Worm (Caenorhabditis elegans) whole organism, L1 larva: ENCODE results near the gene W04D2.4.

Source experiments
- C04F5.9 ChIP-seq: sonication (generic microtip); optimal IDR thresholded peaks from 2 replicates; lab custom pipeline; 2016; ENCODE audit warnings: missing genetic modification characterization, missing compliant biosample characterization
- C16A3.4 ChIP-seq: fragments of 150-350 bp; optimal IDR thresholded peaks from 2 replicates; lab custom pipeline; 2014; ENCODE audit warnings: missing biosample characterization, missing genetic modification characterization
- C34B4.2 ChIP-seq: sonication (generic microtip); optimal IDR thresholded peaks from 2 replicates; lab custom pipeline; 2017; ENCODE audit warnings: mild to moderate bottlenecking, missing genetic modification characterization, missing compliant biosample characterization
- Y116A8C.19 ChIP-seq: sonication (generic microtip); optimal IDR thresholded peaks from 2 replicates; lab custom pipeline; 2016; ENCODE audit warnings: missing compliant biosample characterization, missing genetic modification characterization, borderline replicate concordance
- alr-1 ChIP-seq: fragments of 200-800 bp; sonication (Bioruptor generic); optimal IDR thresholded peaks from 2 replicates; lab custom pipeline; 2018; ENCODE audit warnings: borderline replicate concordance, mild to moderate bottlenecking, missing genetic modification characterization, missing compliant biosample characterization
- aly-2 ChIP-seq: fragments of 150-350 bp; optimal IDR thresholded peaks from 2 replicates; lab custom pipeline; 2014; ENCODE audit warnings: missing biosample characterization, missing genetic modification characterization
- blmp-1 ChIP-seq: fragments of 150-350 bp; optimal IDR thresholded peaks from 2 replicates; lab custom pipeline; 2014; ENCODE audit warnings: missing biosample characterization, missing genetic modification characterization
- ceh-8 ChIP-seq: fragments of 200-800 bp; sonication (Bioruptor generic); optimal IDR thresholded peaks from 2 replicates; lab custom pipeline; 2018; ENCODE audit warnings: mild to moderate bottlenecking, missing genetic modification characterization, moderate library complexity, missing compliant biosample characterization
- ceh-82 ChIP-seq, 3 experiments: fragments of 150-350 bp in 1 of 3; sonication (generic microtip) in 2 of 3; optimal IDR thresholded peaks; 2 replicates each; lab custom pipeline; 2014 to 2017; ENCODE audit warnings: missing biosample characterization in 3 of 3, missing genetic modification characterization in 3 of 3
- ceh-90 ChIP-seq: sonication (generic microtip); optimal IDR thresholded peaks from 2 replicates; lab custom pipeline; 2016; ENCODE audit warnings: missing genetic modification characterization, missing compliant biosample characterization
- ces-1 ChIP-seq: fragments of 150-350 bp; optimal IDR thresholded peaks from 2 replicates; lab custom pipeline; 2014; ENCODE audit warnings: missing biosample characterization, missing genetic modification reagents, missing genetic modification characterization
- dsc-1 ChIP-seq: sonication (generic microtip); optimal IDR thresholded peaks from 2 replicates; lab custom pipeline; 2016; ENCODE audit warnings: mild to moderate bottlenecking, missing genetic modification characterization, missing compliant biosample characterization
- efl-1 ChIP-seq, 4 experiments: fragments of 150-350 bp; optimal IDR thresholded peaks in 3 of 4; peaks in 1 of 4; 1 replicate in 1 of 4; 2 replicates in 3 of 4; lab custom pipeline; 2014; ENCODE audit warnings: missing biosample characterization in 2 of 4, missing genetic modification characterization in 2 of 4, missing genetic modification reagents in 2 of 4
- egl-13 ChIP-seq: sonication (generic microtip); optimal IDR thresholded peaks from 2 replicates; lab custom pipeline; 2016; ENCODE audit warnings: missing genotype, missing genetic modification reagents, missing genetic modification characterization, missing compliant biosample characterization
- fkh-4 ChIP-seq: sonication (generic microtip); optimal IDR thresholded peaks from 2 replicates; lab custom pipeline; 2016; ENCODE audit warnings: missing compliant biosample characterization, missing genetic modification characterization, borderline replicate concordance
- fkh-8 ChIP-seq: sonication (generic microtip); optimal IDR thresholded peaks from 2 replicates; lab custom pipeline; 2016; ENCODE audit warnings: mild to moderate bottlenecking, missing genetic modification characterization, missing compliant biosample characterization
- hlh-4 ChIP-seq: sonication (generic microtip); optimal IDR thresholded peaks from 2 replicates; lab custom pipeline; 2016; ENCODE audit warnings: mild to moderate bottlenecking, missing genetic modification characterization, missing compliant biosample characterization
- irx-1 ChIP-seq: sonication (generic microtip); optimal IDR thresholded peaks from 2 replicates; lab custom pipeline; 2016; ENCODE audit warnings: missing genetic modification characterization, missing compliant biosample characterization
- jun-1 ChIP-seq: fragments of 150-350 bp; optimal IDR thresholded peaks from 2 replicates; lab custom pipeline; 2014; ENCODE audit warnings: missing biosample characterization, missing genetic modification reagents, missing genetic modification characterization
- lin-13 ChIP-seq: fragments of 150-350 bp; optimal IDR thresholded peaks from 2 replicates; lab custom pipeline; 2014; ENCODE audit warnings: missing biosample characterization, missing genetic modification reagents, missing genetic modification characterization
- lin-14 ChIP-seq: fragments of 200-800 bp; sonication (Bioruptor generic); optimal IDR thresholded peaks from 2 replicates; lab custom pipeline; 2018; ENCODE audit warnings: mild to moderate bottlenecking, missing genetic modification characterization, moderate library complexity, missing compliant biosample characterization
- lin-15B ChIP-seq: fragments of 150-350 bp; sonication (generic microtip); optimal IDR thresholded peaks from 3 replicates; lab custom pipeline; 2014; ENCODE audit warnings: missing biosample characterization, missing genetic modification characterization
- lin-35 ChIP-seq, 2 experiments: fragments of 150-350 bp; optimal IDR thresholded peaks; 2 replicates each; lab custom pipeline; 2014; ENCODE audit warnings: missing biosample characterization in 2 of 2, missing genetic modification characterization in 2 of 2, missing genetic modification reagents in 2 of 2
- lsy-2 ChIP-seq, 2 experiments: fragments of 150-350 bp; optimal IDR thresholded peaks; 2 replicates each; lab custom pipeline; 2014; ENCODE audit warnings: missing biosample characterization in 2 of 2, missing genetic modification characterization in 2 of 2
- mdl-1 ChIP-seq, 2 experiments: fragments of 150-350 bp; optimal IDR thresholded peaks; 2 replicates each; lab custom pipeline; 2014 to 2017; ENCODE audit warnings: missing biosample characterization in 2 of 2, missing genetic modification characterization in 2 of 2, inconsistent platforms in 1 of 2
- mep-1 ChIP-seq: fragments of 150-350 bp; optimal IDR thresholded peaks from 2 replicates; lab custom pipeline; 2014; ENCODE audit warnings: missing biosample characterization, missing genetic modification characterization
- nhr-237 ChIP-seq: fragments of 150-350 bp; optimal IDR thresholded peaks from 2 replicates; lab custom pipeline; 2014; ENCODE audit warnings: missing biosample characterization, missing genetic modification characterization
- nhr-28 ChIP-seq: fragments of 150-350 bp; optimal IDR thresholded peaks from 2 replicates; lab custom pipeline; 2014; ENCODE audit warnings: missing biosample characterization, missing genetic modification characterization
- nhr-47 ChIP-seq: sonication (generic microtip); optimal IDR thresholded peaks from 2 replicates; lab custom pipeline; 2016; ENCODE audit warnings: mild to moderate bottlenecking, missing genetic modification characterization, moderate library complexity, missing compliant biosample characterization
- nhr-76 ChIP-seq: sonication (generic microtip); optimal IDR thresholded peaks from 2 replicates; lab custom pipeline; 2017; ENCODE audit warnings: missing biosample characterization, missing genetic modification characterization
- nhr-84 ChIP-seq: sonication (generic microtip); optimal IDR thresholded peaks from 2 replicates; lab custom pipeline; 2017; ENCODE audit warnings: missing biosample characterization, missing genetic modification characterization
- nhr-85 ChIP-seq: sonication (generic microtip); peaks from one replicate; lab custom pipeline; 2016; ENCODE audit warnings: missing genetic modification characterization, inconsistent platforms, missing compliant biosample characterization
- nhr-90 ChIP-seq: sonication (generic microtip); optimal IDR thresholded peaks from 2 replicates; lab custom pipeline; 2016; ENCODE audit warnings: mild to moderate bottlenecking, missing genetic modification characterization, missing compliant biosample characterization; ENCODE audit not compliant: poor library complexity
- pqm-1 ChIP-seq: sonication (generic microtip); optimal IDR thresholded peaks from 3 replicates; lab custom pipeline; 2017; ENCODE audit warnings: missing biosample characterization, missing genetic modification characterization
- rnt-1 ChIP-seq: sonication (generic microtip); optimal IDR thresholded peaks from 2 replicates; lab custom pipeline; 2016; ENCODE audit warnings: mild to moderate bottlenecking, missing genetic modification characterization, moderate library complexity, missing compliant biosample characterization
- snpc-4 ChIP-seq: fragments of 150-350 bp; optimal IDR thresholded peaks from 2 replicates; lab custom pipeline; 2014; ENCODE audit warnings: missing biosample characterization, missing genetic modification characterization
- sox-4 ChIP-seq: sonication (generic microtip); optimal IDR thresholded peaks from 2 replicates; lab custom pipeline; 2016; ENCODE audit warnings: missing genetic modification characterization, missing compliant biosample characterization
- sup-37 ChIP-seq: fragments of 200-800 bp; sonication (Bioruptor generic); optimal IDR thresholded peaks from 2 replicates; lab custom pipeline; 2018; ENCODE audit warnings: mild to moderate bottlenecking, missing genetic modification characterization, missing compliant biosample characterization
- swsn-7 ChIP-seq: sonication (generic microtip); optimal IDR thresholded peaks from 2 replicates; lab custom pipeline; 2016; ENCODE audit warnings: missing genetic modification characterization, missing compliant biosample characterization
- tbx-2 ChIP-seq: sonication (generic microtip); optimal IDR thresholded peaks from 2 replicates; lab custom pipeline; 2016; ENCODE audit warnings: missing genetic modification characterization, missing compliant biosample characterization
- tlp-1 ChIP-seq: fragments of 150-350 bp; optimal IDR thresholded peaks from 2 replicates; lab custom pipeline; 2014; ENCODE audit warnings: missing biosample characterization, missing genetic modification characterization
- unc-130 ChIP-seq: fragments of 150-350 bp; optimal IDR thresholded peaks from 2 replicates; lab custom pipeline; 2017; ENCODE audit warnings: missing biosample characterization, missing genetic modification characterization, inconsistent platforms
- unc-30 ChIP-seq: sonication (generic microtip); optimal IDR thresholded peaks from 2 replicates; lab custom pipeline; 2017; ENCODE audit warnings: missing biosample characterization, missing genetic modification characterization
- unc-98 ChIP-seq: fragments of 200-800 bp; sonication (Bioruptor generic); IDR thresholded peaks from 2 replicates; pipeline ENCODE4 v1.3.6; 2022; ENCODE audit warnings: missing genetic modification characterization, missing compliant biosample characterization
- vab-15 ChIP-seq: sonication (generic microtip); optimal IDR thresholded peaks from 2 replicates; lab custom pipeline; 2017; ENCODE audit warnings: missing genotype, mild to moderate bottlenecking, missing genetic modification characterization, missing compliant biosample characterization
- zip-4 ChIP-seq: fragments of 200-800 bp; sonication (Bioruptor generic); optimal IDR thresholded peaks from 2 replicates; lab custom pipeline; 2018; ENCODE audit warnings: mild to moderate bottlenecking, missing genetic modification characterization, moderate library complexity, missing compliant biosample characterization

Gene W04D2.4

ce11 chrV:12540739-12541138, 43.2 kb upstream of the W04D2.4 start, which contains the start of gene F45D3.2:
TSS of gene F45D3.2 (plus strand) at chrV:12541039.
- no peak for TF ChIP-seq irx-1 (tag; lab: Kevin White, UChicago)
- no peak for TF ChIP-seq sup-37 (GFP tag; lab: Kevin White, UChicago)

ce11 chrV:12540018-12540417, 42.5 kb upstream of the W04D2.4 start:
- TF ChIP-seq nhr-84 (tag; lab: Kevin White, UChicago) (no peak), hlh-4 (no peak), lin-14 (GFP tag; lab: Kevin White, UChicago) (peak; percentile 53), fkh-8 (peak; percentile 5), nhr-90 (tag; lab: Kevin White, UChicago) (no peak), C16A3.4 (tag; lab: Kevin White, UChicago) (no peak), blmp-1 (peak; percentile 11), nhr-28 (tag; lab: Kevin White, UChicago) (no peak), nhr-47 (tag; lab: Kevin White, UChicago) (no peak), ceh-82 (tag; optimal IDR thresholded peaks at IDR 0.05; lab: Kevin White, UChicago) (no peak), mep-1 (tag; lab: Kevin White, UChicago) (no peak), C04F5.9 (tag; lab: Kevin White, UChicago) (no peak), unc-30 (no peak), sox-4 (tag; lab: Kevin White, UChicago) (no peak), nhr-76 (tag; lab: Kevin White, UChicago) (no peak), ceh-8 (GFP tag; lab: Kevin White, UChicago) (no peak), nhr-237 (tag; lab: Kevin White, UChicago) (no peak), unc-98 (no peak), efl-1 (optimal IDR thresholded peaks at IDR 0.05; lab: Kevin White, UChicago) (no peak), efl-1 (GFP tag; optimal IDR thresholded peaks at IDR 0.05 in 1 of 2; lab: Kevin White, UChicago) (peak in 1 of 2 experiments; percentile 16)

DNA sequence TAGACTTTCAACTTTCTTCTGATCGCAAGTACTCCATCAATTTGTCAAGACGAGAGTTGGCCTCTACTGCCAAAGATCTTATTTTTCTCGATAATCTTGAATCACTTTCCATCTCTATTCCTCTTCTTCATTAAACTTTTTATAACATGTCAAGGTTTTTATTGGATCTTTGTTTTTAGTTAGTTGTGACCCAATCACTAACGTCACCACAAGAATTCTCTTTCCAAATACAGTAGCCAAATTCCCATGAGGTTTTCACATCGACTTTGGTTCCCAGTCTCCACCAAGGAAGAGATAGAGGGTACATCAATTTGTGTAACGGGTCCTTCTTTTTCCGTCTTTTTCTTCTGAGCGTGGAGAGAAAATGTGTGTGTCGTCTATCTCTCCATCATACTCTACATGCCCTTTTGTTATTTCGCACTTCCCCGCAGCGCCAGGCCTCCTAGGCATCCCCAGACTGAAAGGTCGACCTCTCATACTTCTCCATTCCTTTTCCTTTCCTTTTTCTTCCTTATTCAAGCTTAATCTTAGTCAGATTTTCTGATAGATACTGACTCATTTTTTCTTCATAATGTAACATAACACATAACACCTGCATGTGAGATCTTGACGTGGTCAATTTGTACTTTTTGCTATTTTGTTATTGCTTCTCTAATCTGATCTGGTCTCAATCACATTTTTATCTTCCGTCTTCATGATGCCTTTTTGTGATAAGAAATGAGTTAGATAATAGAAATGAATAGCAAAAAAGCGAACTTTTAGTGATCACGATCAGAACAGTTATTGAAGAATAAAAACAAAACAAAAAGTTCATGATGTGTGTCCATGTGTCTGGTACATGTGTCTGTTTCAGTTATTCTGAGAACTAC, 41.7 kb upstream of the W04D2.4 start:
- peak; percentile 67 for TF ChIP-seq lin-14 (GFP tag; lab: Kevin White, UChicago)
- TF ChIP-seq blmp-1: no peak
- no peak for TF ChIP-seq egl-13
- no peak for TF ChIP-seq tlp-1 (tag; lab: Kevin White, UChicago)
- no peak for TF ChIP-seq efl-1 (optimal IDR thresholded peaks at IDR 0.05; lab: Kevin White, UChicago)
- TF ChIP-seq efl-1 (GFP tag; optimal IDR thresholded peaks at IDR 0.05 in 1 of 2; lab: Kevin White, UChicago): peak in 1 of 2 experiments; percentile 6
- TF ChIP-seq C34B4.2: no peak
- no peak for TF ChIP-seq tbx-2 (tag; lab: Kevin White, UChicago)
- TF ChIP-seq ceh-82 (tag; optimal IDR thresholded peaks at IDR 0.05; lab: Kevin White, UChicago): peak in 1 of 3 experiments; percentile 19
- TF ChIP-seq fkh-4 (tag; lab: Kevin White, UChicago): no peak
- TF ChIP-seq nhr-28 (tag; lab: Kevin White, UChicago): no peak
- TF ChIP-seq swsn-7 (tag; lab: Kevin White, UChicago): no peak
- TF ChIP-seq vab-15 (tag; lab: Kevin White, UChicago): no peak
- no peak for TF ChIP-seq ceh-90 (tag; lab: Kevin White, UChicago)
- TF ChIP-seq pqm-1 (tag; lab: Kevin White, UChicago): no peak
- no peak for TF ChIP-seq C16A3.4 (tag; lab: Kevin White, UChicago)
- TF ChIP-seq lsy-2 (tag; optimal IDR thresholded peaks at IDR 0.05; lab: Kevin White, UChicago): peak in 1 of 2 experiments; percentile 26
- TF ChIP-seq Y116A8C.19: no peak
- peak; percentile 9 for TF ChIP-seq rnt-1 (tag; lab: Kevin White, UChicago)
- no peak for TF ChIP-seq jun-1 (tag; lab: Kevin White, UChicago)
- no peak for TF ChIP-seq alr-1 (tag; lab: Kevin White, UChicago)
- peak; percentile 9 for TF ChIP-seq dsc-1 (tag; lab: Kevin White, UChicago)
- TF ChIP-seq C04F5.9 (tag; lab: Kevin White, UChicago): no peak
- no peak for TF ChIP-seq unc-130
- no peak for TF ChIP-seq lin-13 (GFP tag; lab: Kevin White, UChicago)
- peak; percentile 74 for TF ChIP-seq nhr-85 (tag; lab: Kevin White, UChicago)
- TF ChIP-seq aly-2 (tag; lab: Kevin White, UChicago): no peak
- peak in 1 of 2 experiments; percentile 9 for TF ChIP-seq lin-35 (GFP tag; optimal IDR thresholded peaks at IDR 0.05; lab: Kevin White, UChicago)
- TF ChIP-seq ces-1 (GFP tag; lab: Kevin White, UChicago): no peak
- no peak for TF ChIP-seq zip-4 (GFP tag; lab: Kevin White, UChicago)
- no peak for TF ChIP-seq mdl-1 (tag; optimal IDR thresholded peaks at IDR 0.05; lab: Kevin White, UChicago)
- no peak for TF ChIP-seq unc-30
- TF ChIP-seq snpc-4 (tag; lab: Kevin White, UChicago): no peak
- no peak for TF ChIP-seq lin-15B (tag; lab: Kevin White, UChicago)
